Worm (Caenorhabditis elegans) whole organism, late embryonic: ENCODE measurements around the gene C06A8.8.

Source experiments
- C08G9.2 ChIP-seq: sonication (generic microtip); optimal IDR thresholded peaks from 2 replicates; lab custom pipeline; 2016; ENCODE audit warnings: mild to moderate bottlenecking, missing genetic modification characterization, moderate library complexity, missing compliant biosample characterization
- Y22D7AL.16 ChIP-seq: sonication (generic microtip); optimal IDR thresholded peaks from 2 replicates; lab custom pipeline; 2016; ENCODE audit warnings: missing genetic modification characterization, missing compliant biosample characterization
- ceh-19 ChIP-seq: fragments of 200-800 bp; sonication (Bioruptor generic); optimal IDR thresholded peaks from 2 replicates; lab custom pipeline; 2018; ENCODE audit warnings: mild to moderate bottlenecking, missing genetic modification characterization, missing compliant biosample characterization
- ceh-2 ChIP-seq: sonication (generic microtip); optimal IDR thresholded peaks from 2 replicates; lab custom pipeline; 2016; ENCODE audit warnings: missing genotype, missing genetic modification characterization, missing compliant biosample characterization
- ceh-24 ChIP-seq: sonication (generic microtip); optimal IDR thresholded peaks from 2 replicates; lab custom pipeline; 2016; ENCODE audit warnings: mild to moderate bottlenecking, missing genetic modification characterization, missing compliant biosample characterization
- ceh-30 ChIP-seq: fragments of 150-350 bp; optimal IDR thresholded peaks from 2 replicates; lab custom pipeline; 2014; ENCODE audit warnings: missing biosample characterization, missing genetic modification characterization
- ceh-31 ChIP-seq: sonication (generic microtip); optimal IDR thresholded peaks from 2 replicates; lab custom pipeline; 2016; ENCODE audit warnings: missing genetic modification characterization, missing compliant biosample characterization
- ceh-45 ChIP-seq: fragments of 200-800 bp; sonication (Bioruptor generic); IDR thresholded peaks from 2 replicates; pipeline ENCODE4 v1.3.6; 2022; ENCODE audit warnings: missing genetic modification reagents, missing genetic modification characterization, missing compliant biosample characterization
- ceh-48 ChIP-seq: sonication (generic microtip); optimal IDR thresholded peaks from 2 replicates; lab custom pipeline; 2016; ENCODE audit warnings: missing genetic modification characterization, inconsistent platforms, missing compliant biosample characterization
- ceh-6 ChIP-seq: fragments of 200-800 bp; sonication (Bioruptor generic); optimal IDR thresholded peaks from 2 replicates; lab custom pipeline; 2018; ENCODE audit warnings: mild to moderate bottlenecking, missing genetic modification characterization, missing compliant biosample characterization
- ceh-9 ChIP-seq: sonication (generic microtip); optimal IDR thresholded peaks from 2 replicates; lab custom pipeline; 2016; ENCODE audit warnings: mild to moderate bottlenecking, missing genetic modification characterization, inconsistent platforms, missing compliant biosample characterization
- dmd-4 ChIP-seq: sonication (generic microtip); optimal IDR thresholded peaks from 2 replicates; lab custom pipeline; 2016; ENCODE audit warnings: borderline replicate concordance, missing genetic modification characterization, missing compliant biosample characterization
- elt-4 ChIP-seq: sonication (generic microtip); optimal IDR thresholded peaks from 2 replicates; lab custom pipeline; 2016; ENCODE audit warnings: missing genetic modification characterization, missing compliant biosample characterization
- ets-4 ChIP-seq: sonication (generic microtip); optimal IDR thresholded peaks from 2 replicates; lab custom pipeline; 2016; ENCODE audit warnings: missing genetic modification characterization, missing compliant biosample characterization
- fax-1 ChIP-seq: sonication (generic microtip); optimal IDR thresholded peaks from 2 replicates; lab custom pipeline; 2016; ENCODE audit warnings: missing genotype, missing genetic modification characterization, missing compliant biosample characterization
- fkh-10 ChIP-seq: fragments of 150-350 bp; optimal IDR thresholded peaks from 2 replicates; lab custom pipeline; 2014; ENCODE audit warnings: missing biosample characterization, missing genetic modification reagents, missing genetic modification characterization
- fkh-6 ChIP-seq: sonication (generic microtip); optimal IDR thresholded peaks from 2 replicates; lab custom pipeline; 2016; ENCODE audit warnings: missing genetic modification characterization, missing compliant biosample characterization
- hlh-13 ChIP-seq: fragments of 200-800 bp; sonication (Bioruptor generic); optimal IDR thresholded peaks from 2 replicates; lab custom pipeline; 2018; ENCODE audit warnings: mild to moderate bottlenecking, missing genetic modification characterization, missing compliant biosample characterization
- hlh-6 ChIP-seq: sonication (generic microtip); optimal IDR thresholded peaks from 2 replicates; lab custom pipeline; 2016; ENCODE audit warnings: missing genotype, missing genetic modification characterization, missing compliant biosample characterization
- hlh-8 ChIP-seq: sonication (generic microtip); optimal IDR thresholded peaks from 2 replicates; lab custom pipeline; 2016; ENCODE audit warnings: missing genotype, missing genetic modification characterization, missing compliant biosample characterization
- lim-6 ChIP-seq: sonication (generic microtip); optimal IDR thresholded peaks from 2 replicates; lab custom pipeline; 2016; ENCODE audit warnings: missing genetic modification characterization, missing compliant biosample characterization
- nfya-1 ChIP-seq: sonication (generic microtip); optimal IDR thresholded peaks from 2 replicates; lab custom pipeline; 2017; ENCODE audit warnings: missing genetic modification characterization, mild to moderate bottlenecking, missing compliant biosample characterization, antibody characterized with exemption, moderate library complexity
- nhr-232 ChIP-seq: sonication (generic microtip); optimal IDR thresholded peaks from 2 replicates; lab custom pipeline; 2016; ENCODE audit warnings: missing genetic modification characterization, missing compliant biosample characterization
- npax-4 ChIP-seq: sonication (generic microtip); optimal IDR thresholded peaks from 2 replicates; lab custom pipeline; 2016; ENCODE audit warnings: missing genetic modification characterization, missing compliant biosample characterization
- pqm-1 ChIP-seq: sonication (generic microtip); optimal IDR thresholded peaks from 2 replicates; lab custom pipeline; 2016; ENCODE audit warnings: missing genetic modification characterization, missing compliant biosample characterization
- pros-1 ChIP-seq: fragments of 150-350 bp; optimal IDR thresholded peaks from 2 replicates; lab custom pipeline; 2014; ENCODE audit warnings: missing biosample characterization, missing genetic modification reagents, missing genetic modification characterization
- rnt-1 ChIP-seq: sonication (generic microtip); optimal IDR thresholded peaks from 2 replicates; lab custom pipeline; 2016; ENCODE audit warnings: missing genetic modification characterization, missing compliant biosample characterization
- sox-2 ChIP-seq: fragments of 200-800 bp; sonication (Bioruptor generic); IDR thresholded peaks from 2 replicates; pipeline ENCODE4 v1.3.6; 2022; ENCODE audit warnings: missing genetic modification reagents, missing genetic modification characterization, missing compliant biosample characterization
- syd-9 ChIP-seq: sonication (generic microtip); optimal IDR thresholded peaks from 2 replicates; lab custom pipeline; 2016; ENCODE audit warnings: mild to moderate bottlenecking, missing genetic modification characterization, moderate library complexity, missing compliant biosample characterization
- tbx-2 ChIP-seq: sonication (generic microtip); optimal IDR thresholded peaks from 2 replicates; lab custom pipeline; 2016; ENCODE audit warnings: missing genetic modification characterization, missing compliant biosample characterization
- ttx-3 ChIP-seq: sonication (generic microtip); optimal IDR thresholded peaks from 2 replicates; lab custom pipeline; 2016; ENCODE audit warnings: missing genetic modification reagents, missing genetic modification characterization, missing compliant biosample characterization
- unc-42 ChIP-seq: sonication (generic microtip); optimal IDR thresholded peaks from 2 replicates; lab custom pipeline; 2016; ENCODE audit warnings: missing genotype, missing genetic modification characterization, missing compliant biosample characterization
- zip-5 ChIP-seq: sonication (generic microtip); optimal IDR thresholded peaks from 2 replicates; lab custom pipeline; 2016; ENCODE audit warnings: missing genetic modification characterization, missing compliant biosample characterization

The C06A8.8 gene

ce11 chrII:7790324-7790898 is 18.6 kb upstream of the C06A8.8 start, which contains the start of gene srlf-1:
Gene srlf-1, plus strand, starts transcription at chrII:7790591.
- no peak for TF ChIP-seq hlh-13 (GFP tag; lab: Kevin White, UChicago)
- no peak for TF ChIP-seq ets-4 (tag; lab: Kevin White, UChicago)
- TF ChIP-seq C08G9.2 (tag; lab: Kevin White, UChicago): no peak
- TF ChIP-seq nfya-1 (tag; lab: Kevin White, UChicago): no peak
- TF ChIP-seq Y22D7AL.16 (tag; lab: Kevin White, UChicago): no peak

- TF ChIP-seq tbx-2 (tag; lab: Kevin White, UChicago): no peak
- no peak for TF ChIP-seq nhr-232 (tag; lab: Kevin White, UChicago)
- TF ChIP-seq unc-42 (tag; lab: Kevin White, UChicago): no peak
These were observed 17.8 kb upstream of the C06A8.8 start for ce11 chrII:7789605-7790004.

DNA sequence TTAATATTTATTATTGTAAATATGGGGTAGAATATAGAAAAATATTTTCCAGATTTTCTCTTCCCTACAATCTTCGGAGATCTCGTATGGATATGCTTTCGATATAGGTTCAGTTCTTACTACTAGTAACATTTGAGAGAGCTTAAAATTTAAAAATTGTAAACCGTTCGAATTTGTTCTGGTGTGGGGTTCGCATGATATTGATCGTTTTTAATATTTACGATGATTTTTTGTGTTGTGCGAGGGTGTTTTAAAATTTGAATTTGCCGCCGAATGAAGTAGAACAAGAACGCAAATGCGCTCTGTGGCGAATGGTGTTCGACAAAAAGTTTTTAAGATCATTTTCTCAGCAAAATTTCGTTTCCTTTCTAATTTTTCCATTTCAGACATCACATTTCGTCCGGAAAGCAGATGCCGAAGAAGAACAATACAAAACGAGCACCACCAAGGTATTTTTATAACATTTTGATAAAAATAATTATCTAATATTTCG is 11.7 kb upstream of the C06A8.8 start, which contains the start of gene skr-17:
Gene skr-17 (plus strand): TSS at position 51 of the 493 bp plus-strand sequence.
- no peak for TF ChIP-seq ttx-3
- no peak for TF ChIP-seq pros-1 (tag; lab: Kevin White, UChicago)
- TF ChIP-seq zip-5 (tag; lab: Kevin White, UChicago): no peak
- TF ChIP-seq lim-6: no peak
- no peak for TF ChIP-seq sox-2 (GFP tag; lab: Robert Waterston, UW)
- no peak for TF ChIP-seq ceh-6 (GFP tag; lab: Kevin White, UChicago)

- TF ChIP-seq npax-4 (tag; lab: Kevin White, UChicago) (no peak), ceh-45 (GFP tag; lab: Robert Waterston, UW) (no peak), ceh-24 (tag; lab: Kevin White, UChicago) (no peak), ceh-31 (tag; lab: Kevin White, UChicago) (no peak), ceh-30 (tag; lab: Kevin White, UChicago) (no peak)
These were observed 9.3 kb upstream of the C06A8.8 start, which contains the start of the genes snpc-1.1 and spdl-1 for ce11 chrII:7781102-7781616. Gene snpc-1.1, minus strand, starts transcription at chrII:7781301. Gene spdl-1, plus strand, starts transcription at chrII:7781566.

DNA sequence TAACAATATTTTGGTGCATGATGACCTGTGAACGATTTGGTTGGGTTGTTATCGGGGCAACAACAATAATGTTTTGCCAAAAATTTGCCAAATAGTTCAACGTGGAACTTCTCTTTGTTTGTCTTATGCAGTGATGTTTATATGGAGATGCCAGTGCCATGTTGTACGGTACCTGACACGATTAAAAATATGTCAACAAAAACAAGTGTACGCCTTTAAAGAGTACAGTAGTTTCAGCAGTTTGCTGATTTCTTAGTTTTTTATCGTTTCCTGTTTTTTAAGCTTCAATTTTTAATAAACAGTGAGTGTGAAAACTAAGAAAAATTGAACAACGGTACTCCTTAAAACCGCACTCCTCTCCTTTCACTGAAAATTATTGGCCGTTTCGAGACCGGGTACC is 6.5 kb upstream of the C06A8.8 start:
- TF ChIP-seq fkh-10 (GFP tag; lab: Kevin White, UChicago) (no peak), hlh-13 (GFP tag; lab: Kevin White, UChicago) (no peak), dmd-4 (tag; lab: Kevin White, UChicago) (no peak), ceh-19 (GFP tag; lab: Kevin White, UChicago) (no peak), C08G9.2 (tag; lab: Kevin White, UChicago) (no peak), Y22D7AL.16 (tag; lab: Kevin White, UChicago) (no peak), ceh-48 (tag; lab: Kevin White, UChicago) (no peak), fax-1 (tag; lab: Kevin White, UChicago) (no peak), hlh-8 (tag; lab: Kevin White, UChicago) (no peak), fkh-6 (tag; lab: Kevin White, UChicago) (no peak), ceh-9 (tag; lab: Kevin White, UChicago) (no peak), ceh-2 (tag; lab: Kevin White, UChicago) (no peak), elt-4 (tag; lab: Kevin White, UChicago) (no peak), ceh-45 (GFP tag; lab: Robert Waterston, UW) (no peak), syd-9 (tag; lab: Kevin White, UChicago) (no peak), sox-2 (GFP tag; lab: Robert Waterston, UW) (no peak), pqm-1 (tag; lab: Kevin White, UChicago) (no peak), rnt-1 (tag; lab: Kevin White, UChicago) (no peak), lim-6 (no peak), hlh-6 (tag; lab: Kevin White, UChicago) (no peak)
- TF ChIP-seq, all 69 proteins: peak for 0
